Worm (Caenorhabditis elegans): ENCODE results near the gene F56B3.4.

- TF ChIP-seq ceh-82 (tag; optimal IDR thresholded peaks at IDR 0.05), result no peak
- TF ChIP-seq lin-39 (tag; optimal IDR thresholded peaks at IDR 0.05), result no peak
- TF ChIP-seq elt-3 (tag; optimal IDR thresholded peaks at IDR 0.05), result no peak
- TF ChIP-seq nhr-237 (tag; optimal IDR thresholded peaks at IDR 0.05), result no peak
- TF ChIP-seq tbx-2 (tag; optimal IDR thresholded peaks at IDR 0.05), result no peak
- TF ChIP-seq unc-39 (tag; optimal IDR thresholded peaks at IDR 0.05), result no peak
- TF ChIP-seq unc-62 (GFP tag; optimal IDR thresholded peaks at IDR 0.05), result no peak
These were observed 6.4 kb upstream of the F56B3.4 start, which contains the start of gene mrpl-46 for ce11 chrIV:800518-800917.
